Worm (Caenorhabditis elegans): ENCODE data around the gene C29F7.1.
A peak's percentile ranks its signal among the peaks of the same experiment; 100 is the strongest.

Gene C29F7.1

ce11 chrX:13415722-13416121 lies 6.0 kb downstream of the C29F7.1 start, which contains the start of gene C29F7.2:
C29F7.2 (plus strand) TSS chrX:13416078.
- TF ChIP-seq elt-2 (tag; optimal IDR thresholded peaks at IDR 0.05) = peak; percentile 94
- no peak for TF ChIP-seq fkh-2 (tag; optimal IDR thresholded peaks at IDR 0.05)
- no peak for TF ChIP-seq nhr-67 (tag; optimal IDR thresholded peaks at IDR 0.05)
- no peak for TF ChIP-seq mdl-1 (tag; optimal IDR thresholded peaks at IDR 0.05)
- no peak for TF ChIP-seq ceh-16 (tag; optimal IDR thresholded peaks at IDR 0.05)
- no peak for TF ChIP-seq nhr-77 (tag; optimal IDR thresholded peaks at IDR 0.05)
- TF ChIP-seq unc-62 (GFP tag; optimal IDR thresholded peaks at IDR 0.05) = no peak
- TF ChIP-seq elt-3 (tag; optimal IDR thresholded peaks at IDR 0.05) = no peak
- no peak for TF ChIP-seq nhr-28 (tag; optimal IDR thresholded peaks at IDR 0.05)
- no peak for TF ChIP-seq ztf-11 (tag; optimal IDR thresholded peaks at IDR 0.05)
- TF ChIP-seq ceh-9 (tag; optimal IDR thresholded peaks at IDR 0.05) = no peak
- TF ChIP-seq fos-1 (tag; optimal IDR thresholded peaks at IDR 0.05) = no peak
- TF ChIP-seq pqm-1 (tag; optimal IDR thresholded peaks at IDR 0.05) = peak; percentile 95
- TF ChIP-seq lin-15B (tag; optimal IDR thresholded peaks at IDR 0.05) = no peak
- no peak for TF ChIP-seq ztf-4 (tag; optimal IDR thresholded peaks at IDR 0.05)
- TF ChIP-seq hmg-11 (tag; optimal IDR thresholded peaks at IDR 0.05) = no peak
- no peak for TF ChIP-seq zag-1 (tag; optimal IDR thresholded peaks at IDR 0.05)
- peak; percentile 64 for TF ChIP-seq pha-4 (tag; optimal IDR thresholded peaks at IDR 0.05)
- no peak for TF ChIP-seq skn-1 (tag; optimal IDR thresholded peaks at IDR 0.05)
- no peak for TF ChIP-seq lin-39 (tag; optimal IDR thresholded peaks at IDR 0.05)
- TF ChIP-seq sea-2 (GFP tag; optimal IDR thresholded peaks at IDR 0.05) = no peak
- TF ChIP-seq nhr-43 (tag; optimal IDR thresholded peaks at IDR 0.05; ENCODE audit: poor library complexity, severe bottlenecking) = no peak
- TF ChIP-seq fkh-10 (GFP tag; optimal IDR thresholded peaks at IDR 0.05) = no peak
- TF ChIP-seq nhr-237 (tag; optimal IDR thresholded peaks at IDR 0.05) = no peak
- no peak for TF ChIP-seq unc-39 (tag; optimal IDR thresholded peaks at IDR 0.05)
- TF ChIP-seq mml-1 (tag; optimal IDR thresholded peaks at IDR 0.05) = no peak
- TF ChIP-seq jun-1 (tag; optimal IDR thresholded peaks at IDR 0.05) = peak; percentile 31
- TF ChIP-seq snpc-4 (tag; optimal IDR thresholded peaks at IDR 0.05) = no peak
- no peak for TF ChIP-seq nhr-23 (tag; optimal IDR thresholded peaks at IDR 0.05)
- no peak for TF ChIP-seq egl-5 (tag; optimal IDR thresholded peaks at IDR 0.05)
- TF ChIP-seq eor-1 (tag; optimal IDR thresholded peaks at IDR 0.05) = no peak

ce11 chrX:13417479-13417878 lies 7.7 kb downstream of the C29F7.1 start:
- TF ChIP-seq snpc-4 (tag; optimal IDR thresholded peaks at IDR 0.05) (no peak), nhr-67 (tag; optimal IDR thresholded peaks at IDR 0.05) (no peak), hmg-11 (tag; optimal IDR thresholded peaks at IDR 0.05) (no peak), fkh-2 (tag; optimal IDR thresholded peaks at IDR 0.05) (no peak), nhr-28 (tag; optimal IDR thresholded peaks at IDR 0.05) (no peak), nhr-23 (tag; optimal IDR thresholded peaks at IDR 0.05) (no peak)

ce11 chrX:13419884-13420339 lies 10.2 kb downstream of the C29F7.1 start, which contains the start of gene C29F7.3:
C29F7.3 (minus strand) TSS chrX:13419934.
- TF ChIP-seq nhr-77 (tag; optimal IDR thresholded peaks at IDR 0.05) = no peak
- TF ChIP-seq lin-39 (tag; optimal IDR thresholded peaks at IDR 0.05) = peak; percentile 26
- peak; percentile 72 for TF ChIP-seq nhr-25 (tag; optimal IDR thresholded peaks at IDR 0.05)
- peak; percentile 1 for TF ChIP-seq unc-62 (GFP tag; optimal IDR thresholded peaks at IDR 0.05)
- peak; percentile 9 for TF ChIP-seq nhr-23 (tag; optimal IDR thresholded peaks at IDR 0.05)
- peak; percentile 47 for TF ChIP-seq nhr-43 (tag; optimal IDR thresholded peaks at IDR 0.05; ENCODE audit: poor library complexity, severe bottlenecking)
- TF ChIP-seq nfya-1 (tag; optimal IDR thresholded peaks at IDR 0.05; ENCODE audit: insufficient read depth) = peak; percentile 33
- TF ChIP-seq fkh-10 (GFP tag; optimal IDR thresholded peaks at IDR 0.05) = no peak
- peak; percentile 43 for TF ChIP-seq elt-2 (tag; optimal IDR thresholded peaks at IDR 0.05)
- TF ChIP-seq aly-2 (tag; optimal IDR thresholded peaks at IDR 0.05) = no peak
- no peak for TF ChIP-seq pqm-1 (tag; optimal IDR thresholded peaks at IDR 0.05)
- peak in 1 of 3 experiments; percentile 7 for TF ChIP-seq elt-3 (tag; optimal IDR thresholded peaks at IDR 0.05)

- TF ChIP-seq elt-2 (tag; optimal IDR thresholded peaks at IDR 0.05) = peak; percentile 81
- TF ChIP-seq pha-4 (tag; optimal IDR thresholded peaks at IDR 0.05) = no peak
- no peak for TF ChIP-seq elt-1 (tag; optimal IDR thresholded peaks at IDR 0.05)
- TF ChIP-seq ama-1 (optimal IDR thresholded peaks at IDR 0.05) = no peak
- no peak for TF ChIP-seq lin-39 (tag; optimal IDR thresholded peaks at IDR 0.05)
- no peak for TF ChIP-seq nhr-43 (tag; optimal IDR thresholded peaks at IDR 0.05; ENCODE audit: poor library complexity, severe bottlenecking)
- no peak for TF ChIP-seq fos-1 (tag; optimal IDR thresholded peaks at IDR 0.05)
- TF ChIP-seq aly-2 (tag; optimal IDR thresholded peaks at IDR 0.05) = no peak
- TF ChIP-seq ceh-28 (tag; optimal IDR thresholded peaks at IDR 0.05) = no peak
- TF ChIP-seq nhr-12 (tag; optimal IDR thresholded peaks at IDR 0.05) = no peak
- no peak for TF ChIP-seq fkh-2 (tag; optimal IDR thresholded peaks at IDR 0.05)
- TF ChIP-seq pqm-1 (tag; optimal IDR thresholded peaks at IDR 0.05) = peak; percentile 33
- no peak for TF ChIP-seq ceh-82 (tag; optimal IDR thresholded peaks at IDR 0.05)
- TF ChIP-seq fkh-10 (GFP tag; optimal IDR thresholded peaks at IDR 0.05) = no peak
- no peak for TF ChIP-seq nhr-28 (tag; optimal IDR thresholded peaks at IDR 0.05)
Measured at ce11 chrX:13421068-13421467, 11.3 kb downstream of the C29F7.1 start.

Measured in whole organism, L3 larva.